Fruit fly (Drosophila melanogaster): ENCODE data around the gene MtnA.

Gene MtnA

DNA sequence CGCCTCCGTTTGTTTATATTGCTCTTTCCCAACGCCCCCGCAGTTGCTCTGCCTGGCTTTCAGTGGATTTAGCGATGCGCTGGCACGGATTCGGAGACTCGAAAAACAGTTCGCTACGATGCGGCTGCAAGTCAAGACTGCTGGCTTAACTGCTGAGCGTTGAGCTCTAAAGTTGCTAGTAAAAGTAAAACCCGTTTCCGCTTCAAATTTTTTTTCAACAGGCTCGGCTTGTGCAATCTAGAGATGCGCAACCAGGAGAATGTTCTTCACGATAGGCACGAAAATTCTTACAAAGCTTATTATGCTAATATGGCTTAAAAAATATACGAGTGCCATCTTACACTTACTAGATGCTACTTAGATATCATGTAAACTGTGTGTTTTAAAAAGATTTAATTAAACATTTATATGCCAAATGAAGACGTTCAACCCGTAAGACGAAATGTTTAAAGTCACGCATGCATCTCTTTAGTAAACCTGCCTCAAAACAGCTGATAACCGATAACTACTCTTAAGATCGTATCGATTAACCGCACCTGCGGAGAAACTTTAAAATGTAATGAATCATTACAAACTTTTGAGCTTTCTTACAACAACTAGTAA is 36.8 kb downstream of the MtnA start, which contains the start of gene CG12948 (continued):
- TF ChIP-seq CG7556 (GFP tag; optimal IDR thresholded peaks at IDR 0.05): no peak
- no peak for TF ChIP-seq Deaf1 (tag; optimal IDR thresholded peaks at IDR 0.05)
- TF ChIP-seq HmgZ (tag; optimal IDR thresholded peaks at IDR 0.05): peak; percentile 63
- peak; percentile 29 for TF ChIP-seq crc (GFP tag; optimal IDR thresholded peaks at IDR 0.05)
- TF ChIP-seq sna (GFP tag; IDR thresholded peaks at IDR 0.05; ENCODE audit: partially characterized antibody): peak; percentile 96
- TF ChIP-seq jumu (GFP tag; optimal IDR thresholded peaks at IDR 0.05): peak; percentile 10
- no peak for TF ChIP-seq CG43689 (GFP tag; IDR thresholded peaks at IDR 0.05)
- no peak for TF ChIP-seq CG13123 (GFP tag; optimal IDR thresholded peaks at IDR 0.05)
- TF ChIP-seq CG4360 (GFP tag; IDR thresholded peaks at IDR 0.05): no peak
- peak; percentile 89 for TF ChIP-seq CG16813 (GFP tag; IDR thresholded peaks at IDR 0.05; ENCODE audit: partially characterized antibody)
- TF ChIP-seq ash1 (GFP tag; optimal IDR thresholded peaks at IDR 0.05): no peak
- no peak for TF ChIP-seq otp (GFP tag; IDR thresholded peaks at IDR 0.05)
- TF ChIP-seq usp (GFP tag; optimal IDR thresholded peaks at IDR 0.05): no peak
- no peak for TF ChIP-seq CG17328 (GFP tag; IDR thresholded peaks at IDR 0.05)
- no peak for TF ChIP-seq HLHmδ (GFP tag; optimal IDR thresholded peaks at IDR 0.05)
- TF ChIP-seq Oli (tag; optimal IDR thresholded peaks at IDR 0.05): no peak
- peak; percentile 60 for TF ChIP-seq sob (GFP tag; IDR thresholded peaks at IDR 0.05)
- TF ChIP-seq CG10565 (GFP tag; optimal IDR thresholded peaks at IDR 0.05): no peak
- no peak for TF ChIP-seq CG3065 (GFP tag; optimal IDR thresholded peaks at IDR 0.05)
- TF ChIP-seq CG14667 (GFP tag; IDR thresholded peaks at IDR 0.05): no peak
- peak; percentile 56 for TF ChIP-seq CG17385 (GFP tag; optimal IDR thresholded peaks at IDR 0.05)
- no peak for TF ChIP-seq CG3838 (GFP tag; optimal IDR thresholded peaks at IDR 0.05)
- peak; percentile 41 for TF ChIP-seq Antp (GFP tag; optimal IDR thresholded peaks at IDR 0.05)
- TF ChIP-seq Hmr (GFP tag; optimal IDR thresholded peaks at IDR 0.05): no peak
- no peak for TF ChIP-seq MTF-1 (GFP tag; optimal IDR thresholded peaks at IDR 0.05; ENCODE audit: borderline replicate concordance)
- peak; percentile 71 for TF ChIP-seq CG3281 (GFP tag; optimal IDR thresholded peaks at IDR 0.05)
- no peak for TF ChIP-seq H15 (GFP tag; IDR thresholded peaks at IDR 0.05)
- TF ChIP-seq Hr78 (GFP tag; optimal IDR thresholded peaks at IDR 0.05): no peak
- peak; percentile 50 for TF ChIP-seq tin (GFP tag; optimal IDR thresholded peaks at IDR 0.05)
- TF ChIP-seq pnt (GFP tag; optimal IDR thresholded peaks at IDR 0.05): peak; percentile 25
- peak; percentile 73 for TF ChIP-seq Ets65A (GFP tag)
- TF ChIP-seq CG12299 (tag; optimal IDR thresholded peaks at IDR 0.05): no peak
- TF ChIP-seq dysf (GFP tag; IDR thresholded peaks at IDR 0.05): peak; percentile 67; the same call in 2 of the 3 replicates
- no peak for TF ChIP-seq Neu2 (GFP tag; optimal IDR thresholded peaks at IDR 0.05; ENCODE audit: borderline replicate concordance)
- no peak for TF ChIP-seq E2f2 (GFP tag; IDR thresholded peaks at IDR 0.05)
- peak; percentile 90 for TF ChIP-seq sens (GFP tag)
- TF ChIP-seq TFAM (GFP tag; optimal IDR thresholded peaks at IDR 0.05): no peak
- peak; percentile 86 for TF ChIP-seq vnd (GFP tag; IDR thresholded peaks at IDR 0.05; ENCODE audit: partially characterized antibody)
- no peak for TF ChIP-seq nerfin-2 (GFP tag; IDR thresholded peaks at IDR 0.05; ENCODE audit: partially characterized antibody)
- TF ChIP-seq vvl (GFP tag; IDR thresholded peaks at IDR 0.05): peak; percentile 69
- TF ChIP-seq dmrt11E (tag; optimal IDR thresholded peaks at IDR 0.05): peak; percentile 46
- TF ChIP-seq E2f1 (GFP tag; IDR thresholded peaks at IDR 0.05): no peak
- TF ChIP-seq tio (GFP tag; optimal IDR thresholded peaks at IDR 0.05): no peak
- peak; percentile 47; the same call in 1 of the 3 replicates for TF ChIP-seq ci (GFP tag; IDR thresholded peaks at IDR 0.05)
- no peak for TF ChIP-seq oc (tag; optimal IDR thresholded peaks at IDR 0.05)
- TF ChIP-seq CG7963 (GFP tag; IDR thresholded peaks at IDR 0.05; ENCODE audit: partially characterized antibody): peak; percentile 66; the same call in 2 of the 3 replicates
- TF ChIP-seq wdn (GFP tag; IDR thresholded peaks at IDR 0.05): no peak
- TF ChIP-seq CG15601 (tag; optimal IDR thresholded peaks at IDR 0.05): no peak
- no peak for TF ChIP-seq CG17568 (GFP tag; optimal IDR thresholded peaks at IDR 0.05)
- TF ChIP-seq B-H2 (GFP tag; optimal IDR thresholded peaks at IDR 0.05): peak; percentile 66
